Fruit fly (Drosophila melanogaster): Measurements from ENCODE around the gene ArgRS.

Gene ArgRS

dm6 chrX:15891606-15892345 lies 47.8 kb upstream of the ArgRS start, which contains the start of gene shi (continued):
- no peak for TF ChIP-seq Aef1 (GFP tag; IDR thresholded peaks at IDR 0.05)
- TF ChIP-seq cato (GFP tag; optimal IDR thresholded peaks at IDR 0.05; ENCODE audit: borderline replicate concordance) = no peak
- no peak for TF ChIP-seq CG4854 (GFP tag; optimal IDR thresholded peaks at IDR 0.05)
- TF ChIP-seq CG11723 (GFP tag; optimal IDR thresholded peaks at IDR 0.05) = no peak
- TF ChIP-seq Opbp (GFP tag; IDR thresholded peaks at IDR 0.05; ENCODE audit: partially characterized antibody) = peak; percentile 98
- TF ChIP-seq CG6683 (GFP tag; optimal IDR thresholded peaks at IDR 0.05) = no peak
- TF ChIP-seq CHES-1-like (GFP tag; optimal IDR thresholded peaks at IDR 0.05) = peak; percentile 44
- TF ChIP-seq chinmo (GFP tag; IDR thresholded peaks at IDR 0.05; ENCODE audit: partially characterized antibody) = peak; percentile 96
- TF ChIP-seq zfh1 (GFP tag; IDR thresholded peaks at IDR 0.05) = no peak
- no peak for TF ChIP-seq br (optimal IDR thresholded peaks at IDR 0.05)
- TF ChIP-seq CG3163 (GFP tag; optimal IDR thresholded peaks at IDR 0.05) = no peak
- TF ChIP-seq BEAF-32 (GFP tag; optimal IDR thresholded peaks at IDR 0.05) = peak; percentile 98
- TF ChIP-seq CG12155 (GFP tag; optimal IDR thresholded peaks at IDR 0.05) = no peak
- peak; percentile 83 for TF ChIP-seq CG7928 (GFP tag; optimal IDR thresholded peaks at IDR 0.05)
- TF ChIP-seq CG11696 (GFP tag; IDR thresholded peaks at IDR 0.05) = no peak
- no peak for TF ChIP-seq CG14014 (GFP tag; IDR thresholded peaks at IDR 0.05)
- no peak for TF ChIP-seq CG2678 (tag; optimal IDR thresholded peaks at IDR 0.05)
- TF ChIP-seq aop (GFP tag; IDR thresholded peaks at IDR 0.05) = no peak
- TF ChIP-seq eyg (GFP tag; optimal IDR thresholded peaks at IDR 0.05) = no peak
- peak; percentile 52 for TF ChIP-seq Sin3A (optimal IDR thresholded peaks at IDR 0.05)
- TF ChIP-seq Hand (GFP tag; optimal IDR thresholded peaks at IDR 0.05) = no peak
- TF ChIP-seq knrl (GFP tag; IDR thresholded peaks at IDR 0.05; ENCODE audit: partially characterized antibody) = peak; percentile 97
- TF ChIP-seq pho (GFP tag; optimal IDR thresholded peaks at IDR 0.05) = peak; percentile 33
- peak; percentile 47 for TF ChIP-seq MBD-R2 (GFP tag; IDR thresholded peaks at IDR 0.05)
- no peak for TF ChIP-seq Eip74EF (GFP tag; optimal IDR thresholded peaks at IDR 0.05)
- no peak for TF ChIP-seq Fer2 (tag; optimal IDR thresholded peaks at IDR 0.05)
- TF ChIP-seq CG10543 (GFP tag; optimal IDR thresholded peaks at IDR 0.05) = peak; percentile 10
- TF ChIP-seq Max (GFP tag; optimal IDR thresholded peaks at IDR 0.05) = no peak
- no peak for TF ChIP-seq sisA (GFP tag; IDR thresholded peaks at IDR 0.05)
- TF ChIP-seq row (GFP tag; IDR thresholded peaks at IDR 0.05) = peak; percentile 67
- no peak for TF ChIP-seq fru (optimal IDR thresholded peaks at IDR 0.05)
- TF ChIP-seq nmo (GFP tag; optimal IDR thresholded peaks at IDR 0.05) = peak; percentile 62
- no peak for TF ChIP-seq lilli (GFP tag; optimal IDR thresholded peaks at IDR 0.05)
- TF ChIP-seq ap (GFP tag; IDR thresholded peaks at IDR 0.05) = no peak
- TF ChIP-seq NfI (GFP tag; optimal IDR thresholded peaks at IDR 0.05) = no peak
- no peak for TF ChIP-seq CG12104 (GFP tag; optimal IDR thresholded peaks at IDR 0.05)
- TF ChIP-seq en (GFP tag; optimal IDR thresholded peaks at IDR 0.05) = no peak
- no peak for TF ChIP-seq TFAM (GFP tag; optimal IDR thresholded peaks at IDR 0.05)
- no peak for TF ChIP-seq slp2 (GFP tag; optimal IDR thresholded peaks at IDR 0.05)
- TF ChIP-seq pum (GFP tag; optimal IDR thresholded peaks at IDR 0.05) = no peak
- peak; percentile 95 for TF ChIP-seq Dll (GFP tag; IDR thresholded peaks at IDR 0.05; ENCODE audit: partially characterized antibody)
- TF ChIP-seq HLH54F (GFP tag; optimal IDR thresholded peaks at IDR 0.05) = no peak
- peak; percentile 81 for TF ChIP-seq Jarid2 (GFP tag; optimal IDR thresholded peaks at IDR 0.05)
- peak; percentile 76 for TF ChIP-seq CG12659 (GFP tag; optimal IDR thresholded peaks at IDR 0.05)
- TF ChIP-seq Rfx (GFP tag; IDR thresholded peaks at IDR 0.05) = no peak; the same call in 1 of the 2 replicates
- peak; percentile 28 for TF ChIP-seq CG10431 (GFP tag; optimal IDR thresholded peaks at IDR 0.05)
- TF ChIP-seq Gug (GFP tag; IDR thresholded peaks at IDR 0.05) = no peak
- TF ChIP-seq Bdp1 (GFP tag; optimal IDR thresholded peaks at IDR 0.05) = no peak
- no peak for TF ChIP-seq chn (GFP tag; optimal IDR thresholded peaks at IDR 0.05)
- no peak for TF ChIP-seq da (GFP tag; optimal IDR thresholded peaks at IDR 0.05)
- TF ChIP-seq crc (GFP tag; optimal IDR thresholded peaks at IDR 0.05) = no peak
